ENCODE assay signal across 1 fruit fly cellular context in the genomic region with DNA sequence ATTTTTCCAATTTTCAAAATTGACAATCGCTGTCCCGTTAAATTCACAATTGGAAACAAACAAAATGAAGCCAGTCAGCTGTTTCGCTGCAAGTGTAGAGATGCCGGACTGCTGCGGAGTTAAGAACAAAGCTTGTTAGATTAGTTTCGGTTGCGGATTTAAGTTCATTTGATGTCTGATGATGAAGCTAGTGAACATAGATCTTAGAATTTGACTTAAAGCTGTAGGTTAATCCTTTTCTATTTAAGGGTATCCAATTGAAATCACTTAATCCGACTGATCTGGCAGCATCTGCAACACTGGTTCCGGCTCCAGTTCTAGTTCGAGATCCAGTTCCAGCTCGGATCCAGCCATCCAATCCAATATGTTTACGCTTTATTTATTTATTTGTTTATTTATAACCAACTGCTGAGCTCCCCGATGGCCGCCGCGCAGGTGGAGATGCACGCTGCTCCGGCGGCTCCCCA.
A peak's percentile ranks its signal among the peaks of the same experiment; 100 is the strongest.
TF ChIP-seq lines count a peak whose summit lies in the region.

A gene (minus strand): TSS at position 65 of the 467 bp plus-strand sequence.
A gene (plus strand): TSS at position 310 of the 467 bp plus-strand sequence.

TF ChIP-seq in whole organism, embryonic, 481 proteins besides CTCF, POLR2A, EP300 and RAD21 (continued from another document):
- TF ChIP-seq ems (GFP tag; optimal IDR thresholded peaks at IDR 0.05; lab: Kevin White, UChicago) (peak; percentile 72), dmrt99B (tag; optimal IDR thresholded peaks at IDR 0.05; lab: Kevin White, UChicago) (peak; percentile 46), Doc3 (GFP tag; IDR thresholded peaks at IDR 0.05; lab: Robert Waterston, UW; ENCODE audit: partially characterized antibody) (no peak), CG11504 (tag; optimal IDR thresholded peaks at IDR 0.05; lab: Kevin White, UChicago) (peak; percentile 68), zfh2 (GFP tag; optimal IDR thresholded peaks at IDR 0.05; lab: Kevin White, UChicago) (peak; percentile 79), Dip2 (GFP tag; IDR thresholded peaks at IDR 0.05; lab: Robert Waterston, UW) (no peak), CG1832 (GFP tag; optimal IDR thresholded peaks at IDR 0.05; lab: Kevin White, UChicago) (no peak), Neu2 (GFP tag; optimal IDR thresholded peaks at IDR 0.05; lab: Kevin White, UChicago; ENCODE audit: borderline replicate concordance) (no peak), CG18599 (GFP tag; optimal IDR thresholded peaks at IDR 0.05; lab: Kevin White, UChicago) (peak; percentile 59), CG5953 (GFP tag; IDR thresholded peaks at IDR 0.05; lab: Robert Waterston, UW) (no peak), zf30C (GFP tag; optimal IDR thresholded peaks at IDR 0.05; lab: Kevin White, UChicago) (no peak), Spps (tag; optimal IDR thresholded peaks at IDR 0.05; lab: Kevin White, UChicago) (peak; percentile 17), CG34422 (GFP tag; IDR thresholded peaks at IDR 0.05; lab: Robert Waterston, UW) (0 out of 3 replicates have a peak, but pooled peaks have one; percentile 21), row (GFP tag; IDR thresholded peaks at IDR 0.05; lab: Robert Waterston, UW) (peak; percentile 85), crc (GFP tag; optimal IDR thresholded peaks at IDR 0.05; lab: Kevin White, UChicago) (no peak), Deaf1 (tag; optimal IDR thresholded peaks at IDR 0.05; lab: Kevin White, UChicago) (no peak), Jarid2 (GFP tag; optimal IDR thresholded peaks at IDR 0.05; lab: Kevin White, UChicago) (no peak), CG3847 (GFP tag; IDR thresholded peaks at IDR 0.05; lab: Robert Waterston, UW) (peak; percentile 88), CG7963 (GFP tag; IDR thresholded peaks at IDR 0.05; lab: Robert Waterston, UW; ENCODE audit: partially characterized antibody) (no peak), CG17912 (GFP tag; optimal IDR thresholded peaks at IDR 0.05; lab: Kevin White, UChicago) (no peak), nerfin-2 (GFP tag; IDR thresholded peaks at IDR 0.05; lab: Robert Waterston, UW; ENCODE audit: partially characterized antibody) (no peak), Hey (tag; optimal IDR thresholded peaks at IDR 0.05; lab: Kevin White, UChicago) (no peak), gcm2 (GFP tag; optimal IDR thresholded peaks at IDR 0.05; lab: Kevin White, UChicago) (no peak), CG17568 (GFP tag; optimal IDR thresholded peaks at IDR 0.05; lab: Kevin White, UChicago) (no peak), Hr78 (GFP tag; optimal IDR thresholded peaks at IDR 0.05; lab: Kevin White, UChicago) (no peak), jigr1 (GFP tag; IDR thresholded peaks at IDR 0.05; lab: Robert Waterston, UW) (no peak), CG17359 (tag; optimal IDR thresholded peaks at IDR 0.05; lab: Kevin White, UChicago) (peak; percentile 39), CG2116 (GFP tag; optimal IDR thresholded peaks at IDR 0.05; lab: Kevin White, UChicago) (peak; percentile 66), hbn (GFP tag; IDR thresholded peaks at IDR 0.05; lab: Robert Waterston, UW; ENCODE audit: partially characterized antibody) (no peak; the same call in 1 of the 2 replicates), slou (GFP tag; optimal IDR thresholded peaks at IDR 0.05; lab: Kevin White, UChicago) (peak; percentile 33), org-1 (GFP tag; optimal IDR thresholded peaks at IDR 0.05; lab: Kevin White, UChicago) (no peak), Xbp1 (GFP tag; optimal IDR thresholded peaks at IDR 0.05; lab: Kevin White, UChicago) (peak; percentile 76), Mrtf (GFP tag; IDR thresholded peaks at IDR 0.05; lab: Robert Waterston, UW) (peak; percentile 58; the same call in 2 of the 3 replicates), Hr39 (optimal IDR thresholded peaks at IDR 0.05; lab: Kevin White, UChicago) (no peak), jumu (GFP tag; optimal IDR thresholded peaks at IDR 0.05; lab: Kevin White, UChicago) (peak; percentile 78), CG18619 (GFP tag; optimal IDR thresholded peaks at IDR 0.05; lab: Kevin White, UChicago) (peak; percentile 57), CoRest (tag; optimal IDR thresholded peaks at IDR 0.05; lab: Kevin White, UChicago) (peak; percentile 84), Antp (GFP tag; optimal IDR thresholded peaks at IDR 0.05; lab: Kevin White, UChicago) (peak; percentile 81), tin (GFP tag; optimal IDR thresholded peaks at IDR 0.05; lab: Kevin White, UChicago) (peak; percentile 71), CG17385 (GFP tag; optimal IDR thresholded peaks at IDR 0.05; lab: Kevin White, UChicago) (peak; percentile 44), HLHmδ (GFP tag; optimal IDR thresholded peaks at IDR 0.05; lab: Kevin White, UChicago) (no peak), CG17802 (tag; optimal IDR thresholded peaks at IDR 0.05; lab: Kevin White, UChicago) (peak; percentile 13), klu (GFP tag; IDR thresholded peaks at IDR 0.05; lab: Robert Waterston, UW) (peak; percentile 25; the same call in 1 of the 2 replicates), CG11695 (GFP tag; IDR thresholded peaks at IDR 0.05; lab: Robert Waterston, UW) (no peak; the same call in 2 of the 3 replicates), ato (GFP tag; IDR thresholded peaks at IDR 0.05; lab: Robert Waterston, UW; ENCODE audit: partially characterized antibody) (0 out of 2 replicates have a peak, but pooled peaks have one; percentile 23), CG9876 (GFP tag; optimal IDR thresholded peaks at IDR 0.05; lab: Kevin White, UChicago) (peak; percentile 70), Hr3 (GFP tag; optimal IDR thresholded peaks at IDR 0.05; lab: Kevin White, UChicago) (peak; percentile 59), CG10366 (GFP tag; IDR thresholded peaks at IDR 0.05; lab: Robert Waterston, UW) (peak; percentile 72), Dek (tag; optimal IDR thresholded peaks at IDR 0.05; lab: Kevin White, UChicago) (peak; percentile 22), onecut (GFP tag; IDR thresholded peaks at IDR 0.05; lab: Robert Waterston, UW) (no peak), Gug (GFP tag; IDR thresholded peaks at IDR 0.05; lab: Robert Waterston, UW) (no peak), CG3065 (GFP tag; optimal IDR thresholded peaks at IDR 0.05; lab: Kevin White, UChicago) (peak; percentile 52), Taf1 (GFP tag; IDR thresholded peaks at IDR 0.05; lab: Robert Waterston, UW) (no peak; the same call in 1 of the 2 replicates), Lhr (GFP tag; optimal IDR thresholded peaks at IDR 0.05; lab: Kevin White, UChicago) (peak; percentile 96), CG4424 (GFP tag; optimal IDR thresholded peaks at IDR 0.05; lab: Kevin White, UChicago) (peak; percentile 50), so (GFP tag; IDR thresholded peaks at IDR 0.05; lab: Robert Waterston, UW) (no peak), CG2202 (tag; optimal IDR thresholded peaks at IDR 0.05; lab: Kevin White, UChicago) (peak; percentile 32), NK7.1 (GFP tag; optimal IDR thresholded peaks at IDR 0.05; lab: Kevin White, UChicago) (peak; percentile 2), CG33213 (GFP tag; optimal IDR thresholded peaks at IDR 0.05; lab: Kevin White, UChicago) (peak; percentile 89)
